Fruit fly (Drosophila melanogaster) whole organism, embryonic: ENCODE results near the gene shf.

Experiments used
- Atf-2 ChIP-seq: fragments of 200-800 bp; sonication (Bioruptor generic); optimal IDR thresholded peaks from 2 replicates; lab custom pipeline; 2016; ENCODE audit warnings: missing biosample characterization, missing genetic modification characterization
- CG10274 ChIP-seq: fragments of 200-800 bp; sonication (Bioruptor generic); optimal IDR thresholded peaks from 3 replicates; lab custom pipeline; 2017; ENCODE audit warnings: missing biosample characterization, mild to moderate bottlenecking, missing genetic modification characterization
- CG10654 ChIP-seq: fragments of 200-800 bp; sonication (Bioruptor generic); optimal IDR thresholded peaks from 2 replicates; lab custom pipeline; 2016; ENCODE audit warnings: missing biosample characterization, missing genetic modification characterization
- CG11723 ChIP-seq: fragments of 200-800 bp; sonication (Bioruptor generic); optimal IDR thresholded peaks from 2 replicates; lab custom pipeline; 2017; ENCODE audit warnings: missing biosample characterization, mild to moderate bottlenecking, missing genetic modification characterization
- CG1233 ChIP-seq: fragments of 200-800 bp; sonication (Bioruptor generic); optimal IDR thresholded peaks from 4 replicates; lab custom pipeline; 2018; ENCODE audit warnings: missing biosample characterization, mild to moderate bottlenecking, missing genetic modification characterization
- CG1529 ChIP-seq: fragments of 200-800 bp; sonication (Bioruptor generic); optimal IDR thresholded peaks from 3 replicates; lab custom pipeline; 2018; ENCODE audit warnings: missing biosample characterization, missing genetic modification characterization
- CG1603 ChIP-seq: fragments of 200-800 bp; sonication (Bioruptor generic); optimal IDR thresholded peaks from 2 replicates; lab custom pipeline; 2019; ENCODE audit warnings: missing biosample characterization, mild to moderate bottlenecking, missing genetic modification characterization, moderate library complexity
- CG17186 ChIP-seq: fragments of 200-800 bp; sonication (Bioruptor generic); optimal IDR thresholded peaks from 3 replicates; lab custom pipeline; 2017; ENCODE audit warnings: missing biosample characterization, missing genetic modification reagents, missing genetic modification characterization
- CG18599 ChIP-seq: fragments of 200-800 bp; sonication (Bioruptor generic); optimal IDR thresholded peaks from 3 replicates; lab custom pipeline; 2017; ENCODE audit warnings: missing biosample characterization, missing genetic modification characterization, mild to moderate bottlenecking, moderate library complexity, missing genetic modification reagents
- CG31365 ChIP-seq: fragments of 200-800 bp; sonication (Bioruptor generic); optimal IDR thresholded peaks from 2 replicates; lab custom pipeline; 2018; ENCODE audit warnings: missing biosample characterization, mild to moderate bottlenecking, missing genetic modification characterization
- CG6654 ChIP-seq: fragments of 200-800 bp; sonication (Bioruptor generic); optimal IDR thresholded peaks from 2 replicates; lab custom pipeline; 2017; ENCODE audit warnings: missing biosample characterization, mild to moderate bottlenecking, missing genetic modification characterization
- CG6813 ChIP-seq: fragments of 200-800 bp; sonication (Bioruptor generic); optimal IDR thresholded peaks from 2 replicates; lab custom pipeline; 2017; ENCODE audit warnings: missing biosample characterization, missing genetic modification characterization, mild to moderate bottlenecking, moderate library complexity, missing genetic modification reagents
- CG7839 ChIP-seq: fragments of 200-800 bp; sonication (Bioruptor generic); optimal IDR thresholded peaks from 3 replicates; lab custom pipeline; 2018; ENCODE audit warnings: missing biosample characterization, mild to moderate bottlenecking, missing genetic modification characterization, moderate library complexity
- CG8359 ChIP-seq: fragments of 200-800 bp; sonication (Bioruptor generic); optimal IDR thresholded peaks from 2 replicates; lab custom pipeline; 2017; ENCODE audit warnings: missing biosample characterization, mild to moderate bottlenecking, missing genetic modification characterization, borderline replicate concordance
- CG8388 ChIP-seq: fragments of 200-800 bp; sonication (Bioruptor generic); optimal IDR thresholded peaks from 2 replicates; lab custom pipeline; 2019; ENCODE audit warnings: missing biosample characterization, mild to moderate bottlenecking, missing genetic modification characterization, moderate library complexity
- CG8944 ChIP-seq: fragments of 200-800 bp; sonication (Bioruptor generic); optimal IDR thresholded peaks from 3 replicates; lab custom pipeline; 2016; ENCODE audit warnings: missing biosample characterization, missing genetic modification characterization
- CG9797 ChIP-seq: fragments of 200-800 bp; sonication (Bioruptor generic); optimal IDR thresholded peaks from 3 replicates; lab custom pipeline; 2018; ENCODE audit warnings: missing biosample characterization, mild to moderate bottlenecking, missing genetic modification characterization
- CG9932 ChIP-seq: fragments of 200-800 bp; sonication (Bioruptor generic); IDR thresholded peaks from 2 replicates; pipeline ENCODE4 v1.3.6; 2022; ENCODE audit warnings: missing biosample characterization, missing genetic modification characterization
- Camta ChIP-seq: fragments of 200-800 bp; sonication (Bioruptor generic); optimal IDR thresholded peaks from 2 replicates; lab custom pipeline; 2016; ENCODE audit warnings: missing biosample characterization, missing genetic modification characterization
- E2f2 ChIP-seq: fragments of 200-800 bp; sonication (Bioruptor generic); IDR thresholded peaks from 2 replicates; pipeline ENCODE4 v1.3.6; 2022; ENCODE audit warnings: missing biosample characterization, missing genetic modification characterization
- Fer3 ChIP-seq: fragments of 200-800 bp; sonication (Bioruptor generic); optimal IDR thresholded peaks from 2 replicates; lab custom pipeline; 2018; ENCODE audit warnings: missing biosample characterization, mild to moderate bottlenecking, missing genetic modification characterization, moderate library complexity
- Hsf ChIP-seq: fragments of 200-800 bp; sonication (Bioruptor generic); optimal IDR thresholded peaks from 3 replicates; lab custom pipeline; 2016; ENCODE audit warnings: missing biosample characterization, missing genetic modification characterization
- Lhr ChIP-seq: fragments of 200-800 bp; sonication (Bioruptor generic); optimal IDR thresholded peaks from 3 replicates; lab custom pipeline; 2017; ENCODE audit warnings: mild to moderate bottlenecking, missing biosample characterization, missing genetic modification reagents, missing genetic modification characterization
- MBD-R2 ChIP-seq: fragments of 200-800 bp; sonication (Bioruptor generic); IDR thresholded peaks from 2 replicates; pipeline ENCODE4 v1.3.6; 2022; ENCODE audit warnings: missing biosample characterization, missing genetic modification characterization
- Xbp1 ChIP-seq: fragments of 200-800 bp; sonication (Bioruptor generic); optimal IDR thresholded peaks from 3 replicates; lab custom pipeline; 2016; ENCODE audit warnings: missing biosample characterization, mild to moderate bottlenecking, missing genetic modification characterization
- YL-1 ChIP-seq: fragments of 200-800 bp; sonication (Bioruptor generic); optimal IDR thresholded peaks from 3 replicates; lab custom pipeline; 2017; ENCODE audit warnings: missing biosample characterization, mild to moderate bottlenecking, missing genetic modification characterization
- bbx ChIP-seq: fragments of 200-800 bp; sonication (Bioruptor generic); IDR thresholded peaks from 2 replicates; pipeline ENCODE4 v1.3.6; 2022; ENCODE audit warnings: missing biosample characterization, missing genetic modification characterization; ENCODE audit not compliant: partially characterized antibody
- bsh ChIP-seq, 2 experiments: fragments of 200-800 bp; sonication (Bioruptor generic); optimal IDR thresholded peaks; 2 replicates each; lab custom pipeline; 2017 to 2018; ENCODE audit warnings: mild to moderate bottlenecking in 2 of 2, missing biosample characterization in 2 of 2, missing genetic modification characterization in 2 of 2, moderate library complexity in 1 of 2
- crc ChIP-seq: fragments of 200-800 bp; sonication (Bioruptor generic); optimal IDR thresholded peaks from 2 replicates; lab custom pipeline; 2016; ENCODE audit warnings: missing biosample characterization, missing genetic modification characterization
- dati ChIP-seq: fragments of 200-800 bp; sonication (Bioruptor generic); IDR thresholded peaks from 2 replicates; pipeline ENCODE4 v1.3.6; 2022; ENCODE audit warnings: missing biosample characterization, missing genetic modification characterization
- dimm ChIP-seq: fragments of 200-800 bp; sonication (Bioruptor generic); IDR thresholded peaks from 2 replicates; pipeline ENCODE4 v1.3.6; 2022; ENCODE audit warnings: missing biosample characterization, missing genetic modification characterization
- dmrt11E ChIP-seq: fragments of 200-800 bp; sonication (Bioruptor generic); optimal IDR thresholded peaks from 3 replicates; lab custom pipeline; 2018; ENCODE audit warnings: missing biosample characterization, mild to moderate bottlenecking, missing genetic modification characterization, moderate library complexity
- dmrt99B ChIP-seq: fragments of 200-800 bp; sonication (Bioruptor generic); optimal IDR thresholded peaks from 2 replicates; lab custom pipeline; 2018; ENCODE audit warnings: missing biosample characterization, mild to moderate bottlenecking, missing genetic modification characterization, moderate library complexity
- dysf ChIP-seq: fragments of 200-800 bp; sonication (Bioruptor generic); IDR thresholded peaks from 3 replicates; pipeline ENCODE4 v1.3.6; 2022; ENCODE audit warnings: missing biosample characterization, missing genetic modification characterization
- en ChIP-seq: fragments of 200-800 bp; sonication (Bioruptor generic); optimal IDR thresholded peaks from 2 replicates; lab custom pipeline; 2016; ENCODE audit warnings: missing biosample characterization, missing genetic modification characterization
- ewg ChIP-seq: fragments of 200-800 bp; sonication (Bioruptor generic); optimal IDR thresholded peaks from 3 replicates; lab custom pipeline; 2017; ENCODE audit warnings: mild to moderate bottlenecking, missing biosample characterization, missing genetic modification reagents, missing genetic modification characterization
- fd96Cb ChIP-seq: fragments of 200-800 bp; sonication (Bioruptor generic); optimal IDR thresholded peaks from 2 replicates; lab custom pipeline; 2018; ENCODE audit warnings: missing biosample characterization, mild to moderate bottlenecking, missing genetic modification characterization, moderate library complexity
- h ChIP-seq: fragments of >200 bp; optimal IDR thresholded peaks from 2 replicates; lab custom pipeline; 2017
- kay ChIP-seq: fragments of 200-800 bp; sonication (Bioruptor generic); optimal IDR thresholded peaks from 2 replicates; lab custom pipeline; 2016; ENCODE audit warnings: missing biosample characterization, missing genetic modification characterization
- ken ChIP-seq: fragments of 200-800 bp; sonication (Bioruptor generic); IDR thresholded peaks from 3 replicates; pipeline ENCODE4 v1.3.6; 2022; ENCODE audit warnings: missing biosample characterization, missing genetic modification characterization
- mam ChIP-seq: fragments of 200-800 bp; sonication (Bioruptor generic); optimal IDR thresholded peaks from 3 replicates; lab custom pipeline; 2016; ENCODE audit warnings: missing biosample characterization, missing genetic modification characterization
- pan ChIP-seq, 4 experiments: fragments of >200 bp in 3 of 4; fragments of 200-800 bp in 1 of 4; sonication (Bioruptor generic) in 1 of 4; optimal IDR thresholded peaks in 3 of 4; IDR thresholded peaks in 1 of 4; 2 replicates each; pipeline versions ENCODE4 v1.3.6 to Lab custom; 2017 to 2022; ENCODE audit warnings: missing biosample characterization in 2 of 4, missing genetic modification characterization in 2 of 4, mixed read lengths in 1 of 4
- pho ChIP-seq: fragments of 200-800 bp; sonication (Bioruptor generic); optimal IDR thresholded peaks from 2 replicates; lab custom pipeline; 2016; ENCODE audit warnings: missing biosample characterization, missing genetic modification characterization
- pnt ChIP-seq: fragments of 200-800 bp; sonication (Bioruptor generic); optimal IDR thresholded peaks from 3 replicates; lab custom pipeline; 2016; ENCODE audit warnings: missing biosample characterization, missing genetic modification characterization
- pum ChIP-seq: fragments of 200-800 bp; sonication (Bioruptor generic); optimal IDR thresholded peaks from 2 replicates; lab custom pipeline; 2016; ENCODE audit warnings: missing biosample characterization, missing genetic modification characterization
- sim ChIP-seq: fragments of 200-800 bp; sonication (Bioruptor generic); IDR thresholded peaks from 2 replicates; pipeline ENCODE4 v1.3.6; 2022; ENCODE audit warnings: missing biosample characterization, missing genetic modification characterization
- sr ChIP-seq: fragments of 200-800 bp; sonication (Bioruptor generic); IDR thresholded peaks from 3 replicates; pipeline ENCODE4 v1.3.6; 2022; ENCODE audit warnings: missing biosample characterization, missing genetic modification characterization
- twi ChIP-seq: fragments of 200-800 bp; optimal IDR thresholded peaks from 2 replicates; lab custom pipeline; 2019; ENCODE audit warnings: missing biosample characterization, mild to moderate bottlenecking, missing genetic modification characterization, moderate library complexity

Gene shf

DNA sequence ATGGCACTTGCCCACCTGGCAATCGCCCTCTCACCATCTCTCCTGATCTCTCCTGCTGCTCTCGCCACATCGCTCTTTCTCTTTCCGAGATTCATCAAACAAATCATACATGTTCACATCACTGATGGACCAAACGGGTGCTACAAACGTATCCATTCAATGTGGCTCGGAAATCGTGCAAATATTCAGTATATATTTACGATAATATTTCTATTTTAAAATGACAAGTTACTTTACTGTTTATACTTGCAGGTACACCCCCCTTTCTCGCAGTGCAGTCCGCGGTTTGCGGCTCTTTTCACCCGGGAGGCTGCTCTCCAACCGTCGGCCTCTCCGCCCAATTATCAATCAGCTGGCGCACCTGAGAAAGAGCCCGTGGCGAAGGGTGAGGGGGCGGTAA is 12.1 kb upstream of the shf start (continued):
- TF ChIP-seq kay (GFP tag; lab: Kevin White, UChicago) (no peak), CG8944 (GFP tag; lab: Kevin White, UChicago) (no peak), CG11723 (no peak), CG1603 (tag; lab: Kevin White, UChicago) (no peak), CG6654 (no peak), YL-1 (GFP tag; lab: Kevin White, UChicago) (no peak), h (lab: Kevin White, UChicago) (no peak), E2f2 (GFP tag; lab: Robert Waterston, UW) (peak; percentile 20; the same call in 1 of the 2 replicates), dati (no peak), CG6813 (GFP tag; lab: Kevin White, UChicago) (no peak), Atf-2 (GFP tag; lab: Kevin White, UChicago) (no peak), mam (GFP tag; lab: Kevin White, UChicago) (no peak), CG10654 (GFP tag; lab: Kevin White, UChicago) (no peak)

DNA sequence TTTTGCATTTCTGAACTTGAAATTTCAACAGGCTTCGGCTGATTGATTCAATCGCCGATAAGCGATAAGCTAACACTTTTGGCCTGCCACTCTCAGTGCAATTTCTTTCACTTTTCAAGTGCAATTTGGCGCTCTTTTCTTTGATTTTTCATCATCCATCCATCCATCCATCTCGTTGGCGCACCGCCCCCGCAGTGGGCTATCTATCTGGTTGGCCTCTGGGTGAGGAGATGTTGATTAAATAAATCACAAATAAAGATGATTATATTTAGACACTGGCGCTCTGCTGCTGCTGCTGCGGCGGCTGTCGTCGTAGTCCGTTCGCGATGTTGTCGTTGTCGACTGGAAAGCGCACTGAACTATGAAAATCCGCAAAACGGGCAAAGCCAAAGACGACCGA is 11.5 kb upstream of the shf start:
- TF ChIP-seq CG9797 (GFP tag; lab: Kevin White, UChicago): no peak
- TF ChIP-seq dysf (GFP tag; lab: Robert Waterston, UW): no peak
- no peak for TF ChIP-seq CG1529 (GFP tag; lab: Kevin White, UChicago)
- no peak for TF ChIP-seq bbx (GFP tag; lab: Robert Waterston, UW)
- no peak for TF ChIP-seq bsh (GFP tag; optimal IDR thresholded peaks at IDR 0.05; lab: Kevin White, UChicago)
- no peak for TF ChIP-seq CG8388 (GFP tag; lab: Kevin White, UChicago)
- TF ChIP-seq ewg: no peak
- TF ChIP-seq fd96Cb (tag; lab: Kevin White, UChicago): no peak
- peak; percentile 71; the same call in 2 of the 3 replicates for TF ChIP-seq sr (GFP tag; lab: Robert Waterston, UW)

DNA sequence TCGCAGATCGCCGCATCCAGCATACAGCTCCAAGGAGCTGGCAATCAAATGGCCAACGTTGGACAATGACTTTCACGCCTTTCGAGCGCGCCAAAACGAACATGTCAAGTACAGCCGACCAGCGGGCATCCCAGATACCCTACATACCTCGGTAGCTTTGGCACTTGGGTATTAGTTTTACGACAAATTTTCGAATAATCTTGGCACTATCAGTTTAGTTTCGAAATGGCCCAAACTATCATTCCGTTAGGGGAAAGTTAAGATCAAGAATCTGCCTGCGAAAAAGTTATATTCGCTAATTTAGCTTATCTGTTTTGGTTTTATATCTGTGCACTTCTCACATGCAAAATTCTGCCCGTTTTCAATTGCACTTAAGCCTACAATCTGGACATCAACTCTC is 679 bp downstream of the shf start:
- TF ChIP-seq CG18599 (no peak), CG31365 (tag; lab: Kevin White, UChicago) (no peak), MBD-R2 (no peak), CG10274 (GFP tag; lab: Kevin White, UChicago) (peak; percentile 63), CG8359 (no peak), CG17186 (GFP tag; lab: Kevin White, UChicago) (no peak)

DNA sequence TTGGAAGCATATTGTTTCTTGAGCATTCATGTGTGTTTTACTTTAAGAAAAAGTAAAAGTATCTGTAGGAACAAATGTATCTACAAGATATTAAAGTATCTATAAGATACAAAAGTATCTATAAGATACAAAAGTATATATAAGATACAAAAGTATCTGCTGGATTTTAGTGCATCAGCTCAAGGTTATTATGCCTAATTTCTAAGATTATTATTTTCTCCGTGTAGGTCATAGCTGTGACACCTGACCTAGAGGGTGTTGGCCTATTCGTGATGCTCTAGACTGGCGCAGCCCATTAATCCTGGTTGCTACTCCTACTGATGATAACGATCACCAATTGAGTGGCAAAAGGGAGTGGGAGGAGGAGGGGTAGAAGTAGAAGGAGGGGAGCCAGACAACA is 1.4 kb downstream of the shf start:
- TF ChIP-seq Fer3 (tag; lab: Kevin White, UChicago) (no peak), twi (tag; lab: Kevin White, UChicago) (no peak), dmrt99B (tag; lab: Kevin White, UChicago) (no peak), Camta (GFP tag; lab: Kevin White, UChicago) (no peak), Xbp1 (GFP tag; lab: Kevin White, UChicago) (no peak), Lhr (GFP tag; lab: Kevin White, UChicago) (no peak), bsh (GFP tag; optimal IDR thresholded peaks at IDR 0.05; lab: Kevin White, UChicago) (peak in 1 of 2 experiments; percentile 33), crc (GFP tag; lab: Kevin White, UChicago) (no peak), pum (no peak), pnt (no peak), en (GFP tag; lab: Kevin White, UChicago) (no peak), dimm (no peak), CG9932 (GFP tag; lab: Robert Waterston, UW) (no peak), sim (GFP tag; lab: Robert Waterston, UW) (no peak), dmrt11E (tag; lab: Kevin White, UChicago) (peak; percentile 3), Hsf (GFP tag; lab: Kevin White, UChicago) (no peak), CG1233 (GFP tag; lab: Kevin White, UChicago) (no peak), ken (GFP tag; lab: Robert Waterston, UW) (no peak), pan (optimal IDR thresholded peaks at IDR 0.05; lab: Kevin White, UChicago) (peak in 1 of 2 experiments; percentile 18), pan (GFP tag; optimal IDR thresholded peaks at IDR 0.05 in 1 of 2, IDR thresholded peaks at IDR 0.05 in 1 of 2) (no peak), pho (no peak), CG7839 (tag; lab: Kevin White, UChicago) (no peak)
